Fruit fly (Drosophila melanogaster) whole organism, embryonic: ENCODE data around the gene Cep290.

ENCODE experiments used
- B-H2 ChIP-seq: fragments of 200-800 bp; sonication (Bioruptor generic); optimal IDR thresholded peaks from 2 replicates; lab custom pipeline; 2018; ENCODE audit warnings: missing biosample characterization, mild to moderate bottlenecking, missing genetic modification characterization
- CG10209 ChIP-seq: fragments of 200-800 bp; sonication (Bioruptor generic); optimal IDR thresholded peaks from 3 replicates; lab custom pipeline; 2017; ENCODE audit warnings: missing biosample characterization, mild to moderate bottlenecking, missing genetic modification characterization, missing genetic modification reagents
- CG1024 ChIP-seq: fragments of 200-800 bp; sonication (Bioruptor generic); IDR thresholded peaks from 2 replicates; pipeline ENCODE4 v1.3.6; 2022; ENCODE audit warnings: missing biosample characterization, missing genetic modification characterization
- CG10267 ChIP-seq: fragments of 200-800 bp; sonication (Bioruptor generic); optimal IDR thresholded peaks from 2 replicates; lab custom pipeline; 2018; ENCODE audit warnings: missing biosample characterization, mild to moderate bottlenecking, missing genetic modification characterization, moderate library complexity
- CG10431 ChIP-seq: fragments of 200-800 bp; sonication (Bioruptor generic); optimal IDR thresholded peaks from 3 replicates; lab custom pipeline; 2018; ENCODE audit warnings: missing biosample characterization, mild to moderate bottlenecking, missing genetic modification characterization
- CG10959 ChIP-seq: fragments of 200-800 bp; sonication (Bioruptor generic); IDR thresholded peaks from 2 replicates; pipeline ENCODE4 v1.3.6; 2022; ENCODE audit warnings: missing biosample characterization, missing genetic modification characterization
- CG11504 ChIP-seq: fragments of 200-800 bp; sonication (Bioruptor generic); optimal IDR thresholded peaks from 3 replicates; lab custom pipeline; 2019; ENCODE audit warnings: missing biosample characterization, mild to moderate bottlenecking, missing genetic modification characterization, moderate library complexity
- CG11695 ChIP-seq: fragments of 200-800 bp; sonication (Bioruptor generic); IDR thresholded peaks from 3 replicates; pipeline ENCODE4 v1.3.6; 2022; ENCODE audit warnings: missing biosample characterization, missing genetic modification characterization
- CG11696 ChIP-seq: fragments of 200-800 bp; sonication (Bioruptor generic); IDR thresholded peaks from 2 replicates; pipeline ENCODE4 v1.3.6; 2022; ENCODE audit warnings: missing biosample characterization, missing genetic modification characterization
- CG14014 ChIP-seq: fragments of 200-800 bp; sonication (Bioruptor generic); IDR thresholded peaks from 2 replicates; pipeline ENCODE4 v1.3.6; 2022; ENCODE audit warnings: missing biosample characterization, missing genetic modification characterization
- CG14050 ChIP-seq: fragments of 200-800 bp; sonication (Bioruptor generic); IDR thresholded peaks from 3 replicates; pipeline ENCODE4 v1.3.6; 2022; ENCODE audit warnings: missing biosample characterization, missing genetic modification characterization
- CG1647 ChIP-seq: fragments of 200-800 bp; sonication (Bioruptor generic); optimal IDR thresholded peaks from 3 replicates; lab custom pipeline; 2016; ENCODE audit warnings: missing biosample characterization, missing genetic modification characterization
- CG17186 ChIP-seq: fragments of 200-800 bp; sonication (Bioruptor generic); optimal IDR thresholded peaks from 3 replicates; lab custom pipeline; 2017; ENCODE audit warnings: missing biosample characterization, missing genetic modification reagents, missing genetic modification characterization
- CG2120 ChIP-seq: fragments of 200-800 bp; sonication (Bioruptor generic); optimal IDR thresholded peaks from 3 replicates; lab custom pipeline; 2016; ENCODE audit warnings: missing biosample characterization, missing genetic modification characterization
- CG2199 ChIP-seq: fragments of 200-800 bp; sonication (Bioruptor generic); IDR thresholded peaks from 3 replicates; pipeline ENCODE4 v1.3.6; 2022; ENCODE audit warnings: missing biosample characterization, missing genetic modification characterization
- CG2202 ChIP-seq: fragments of 200-800 bp; sonication (Bioruptor generic); optimal IDR thresholded peaks from 2 replicates; lab custom pipeline; 2018; ENCODE audit warnings: missing biosample characterization, mild to moderate bottlenecking, missing genetic modification characterization
- CG2889 ChIP-seq: fragments of 200-800 bp; sonication (Bioruptor generic); IDR thresholded peaks from 3 replicates; pipeline ENCODE4 v1.3.6; 2022; ENCODE audit warnings: missing biosample characterization, missing genetic modification characterization
- CG32772 ChIP-seq: fragments of 200-800 bp; sonication (Bioruptor generic); IDR thresholded peaks from 2 replicates; pipeline ENCODE4 v1.3.6; 2022; ENCODE audit warnings: missing biosample characterization, missing genetic modification characterization
- CG3838 ChIP-seq: fragments of 200-800 bp; sonication (Bioruptor generic); optimal IDR thresholded peaks from 3 replicates; lab custom pipeline; 2016; ENCODE audit warnings: missing biosample characterization, missing genetic modification characterization
- CG4360 ChIP-seq: fragments of 200-800 bp; sonication (Bioruptor generic); IDR thresholded peaks from 2 replicates; pipeline ENCODE4 v1.3.6; 2022; ENCODE audit warnings: missing biosample characterization, missing genetic modification characterization
- CG5245 ChIP-seq: fragments of 200-800 bp; sonication (Bioruptor generic); optimal IDR thresholded peaks from 3 replicates; lab custom pipeline; 2016; ENCODE audit warnings: missing biosample characterization, missing genetic modification characterization
- CG8478 ChIP-seq: fragments of >200 bp; optimal IDR thresholded peaks from 2 replicates; lab custom pipeline; 2018
- E2f2 ChIP-seq: fragments of 200-800 bp; sonication (Bioruptor generic); IDR thresholded peaks from 2 replicates; pipeline ENCODE4 v1.3.6; 2022; ENCODE audit warnings: missing biosample characterization, missing genetic modification characterization
- HLHmδ ChIP-seq: fragments of 200-800 bp; sonication (Bioruptor generic); optimal IDR thresholded peaks from 2 replicates; lab custom pipeline; 2018; ENCODE audit warnings: missing biosample characterization, mild to moderate bottlenecking, missing genetic modification characterization, moderate library complexity
- Mes4 ChIP-seq: fragments of 200-800 bp; sonication (Bioruptor generic); optimal IDR thresholded peaks from 2 replicates; lab custom pipeline; 2016; ENCODE audit warnings: missing biosample characterization, missing genetic modification characterization
- NC2α ChIP-seq: fragments of 200-800 bp; sonication (Bioruptor generic); optimal IDR thresholded peaks from 2 replicates; lab custom pipeline; 2016; ENCODE audit warnings: missing biosample characterization, missing genetic modification characterization
- Neu2 ChIP-seq: fragments of 200-800 bp; sonication (Bioruptor generic); optimal IDR thresholded peaks from 3 replicates; lab custom pipeline; 2016; ENCODE audit warnings: missing biosample characterization, missing genetic modification characterization, borderline replicate concordance
- Nf-YC ChIP-seq: fragments of 200-800 bp; optimal IDR thresholded peaks from 3 replicates; lab custom pipeline; 2019; ENCODE audit warnings: missing biosample characterization, mild to moderate bottlenecking, missing genetic modification characterization, moderate library complexity
- Pdp1 ChIP-seq, 2 experiments: fragments of 200-800 bp; sonication (Bioruptor generic); optimal IDR thresholded peaks; 3 replicates each; lab custom pipeline; 2016; ENCODE audit warnings: missing biosample characterization in 2 of 2, missing genetic modification characterization in 2 of 2, mild to moderate bottlenecking in 1 of 2, moderate library complexity in 1 of 2
- Ptx1 ChIP-seq: fragments of 200-800 bp; sonication (Bioruptor generic); IDR thresholded peaks from 2 replicates; pipeline ENCODE4 v1.3.6; 2022; ENCODE audit warnings: missing biosample characterization, missing genetic modification characterization
- Spps ChIP-seq: fragments of 200-800 bp; sonication (Bioruptor generic); optimal IDR thresholded peaks from 2 replicates; lab custom pipeline; 2018; ENCODE audit warnings: missing biosample characterization, mild to moderate bottlenecking, missing genetic modification characterization
- Tbp ChIP-seq: fragments of >200 bp; optimal IDR thresholded peaks from 2 replicates; lab custom pipeline; 2018; ENCODE audit warnings: missing biosample characterization, missing genetic modification characterization
- bcd ChIP-seq: fragments of 200-800 bp; sonication (Bioruptor generic); optimal IDR thresholded peaks from 2 replicates; lab custom pipeline; 2017; ENCODE audit warnings: missing biosample characterization, mild to moderate bottlenecking, missing genetic modification characterization
- cg ChIP-seq: fragments of 200-800 bp; sonication (Bioruptor generic); optimal IDR thresholded peaks from 3 replicates; lab custom pipeline; 2019; ENCODE audit warnings: missing biosample characterization, mild to moderate bottlenecking, missing genetic modification characterization, moderate library complexity
- chm ChIP-seq: fragments of 200-800 bp; sonication (Bioruptor generic); IDR thresholded peaks from 2 replicates; pipeline ENCODE4 v1.3.6; 2022; ENCODE audit warnings: missing biosample characterization, missing genetic modification characterization
- crc ChIP-seq: fragments of 200-800 bp; sonication (Bioruptor generic); optimal IDR thresholded peaks from 2 replicates; lab custom pipeline; 2016; ENCODE audit warnings: missing biosample characterization, missing genetic modification characterization
- dmrt11E ChIP-seq: fragments of 200-800 bp; sonication (Bioruptor generic); optimal IDR thresholded peaks from 3 replicates; lab custom pipeline; 2018; ENCODE audit warnings: missing biosample characterization, mild to moderate bottlenecking, missing genetic modification characterization, moderate library complexity
- ftz-f1 ChIP-seq: fragments of 200-800 bp; sonication (Bioruptor generic); optimal IDR thresholded peaks from 2 replicates; lab custom pipeline; 2016; ENCODE audit warnings: missing biosample characterization, missing genetic modification characterization
- gcm ChIP-seq: fragments of 200-800 bp; sonication (Bioruptor generic); optimal IDR thresholded peaks from 2 replicates; lab custom pipeline; 2019; ENCODE audit warnings: missing biosample characterization, mild to moderate bottlenecking, missing genetic modification characterization, moderate library complexity
- h ChIP-seq: fragments of >200 bp; optimal IDR thresholded peaks from 2 replicates; lab custom pipeline; 2017
- lov ChIP-seq, 2 experiments: fragments of 200-800 bp in 1 of 2; fragments of >200 bp in 1 of 2; sonication (Bioruptor generic) in 1 of 2; IDR thresholded peaks in 1 of 2; optimal IDR thresholded peaks in 1 of 2; 2 replicates in 1 of 2; 3 replicates in 1 of 2; pipeline versions ENCODE4 v1.3.6 to Lab custom; 2017 to 2022; ENCODE audit warnings: missing biosample characterization in 1 of 2, missing genetic modification characterization in 1 of 2
- luna ChIP-seq: fragments of 200-800 bp; sonication (Bioruptor generic); optimal IDR thresholded peaks from 2 replicates; lab custom pipeline; 2016; ENCODE audit warnings: missing biosample characterization, missing genetic modification characterization
- psq ChIP-seq: fragments of 200-800 bp; sonication (Bioruptor generic); optimal IDR thresholded peaks from 2 replicates; lab custom pipeline; 2017; ENCODE audit warnings: missing biosample characterization, missing genetic modification characterization
- ranshi ChIP-seq: fragments of 200-800 bp; sonication (Bioruptor generic); IDR thresholded peaks from 2 replicates; pipeline ENCODE4 v1.3.6; 2022; ENCODE audit warnings: missing biosample characterization, missing genetic modification characterization
- sens ChIP-seq: fragments of 200-800 bp; sonication (Bioruptor generic); peaks from one replicate; lab custom pipeline; 2016; ENCODE audit warnings: missing biosample characterization, missing genetic modification characterization
- shn ChIP-seq: fragments of 200-800 bp; sonication (Bioruptor generic); optimal IDR thresholded peaks from 3 replicates; lab custom pipeline; 2016; ENCODE audit warnings: missing biosample characterization, missing genetic modification characterization
- sim ChIP-seq: fragments of 200-800 bp; sonication (Bioruptor generic); IDR thresholded peaks from 2 replicates; pipeline ENCODE4 v1.3.6; 2022; ENCODE audit warnings: missing biosample characterization, missing genetic modification characterization
- ssp ChIP-seq: fragments of 200-800 bp; sonication (Bioruptor generic); IDR thresholded peaks from 2 replicates; pipeline ENCODE4 v1.3.6; 2022; ENCODE audit warnings: missing biosample characterization, missing genetic modification characterization
- tap ChIP-seq: fragments of 200-800 bp; optimal IDR thresholded peaks from 3 replicates; lab custom pipeline; 2019; ENCODE audit warnings: missing biosample characterization, mild to moderate bottlenecking, missing genetic modification characterization, moderate library complexity
- vfl ChIP-seq: fragments of 200-800 bp; sonication (Bioruptor generic); optimal IDR thresholded peaks from 2 replicates; lab custom pipeline; 2016; ENCODE audit warnings: missing biosample characterization, missing genetic modification characterization
- vnd ChIP-seq: fragments of 200-800 bp; sonication (Bioruptor generic); IDR thresholded peaks from 3 replicates; pipeline ENCODE4 v1.3.6; 2022; ENCODE audit warnings: missing biosample characterization, missing genetic modification characterization; ENCODE audit not compliant: partially characterized antibody

Gene Cep290

DNA sequence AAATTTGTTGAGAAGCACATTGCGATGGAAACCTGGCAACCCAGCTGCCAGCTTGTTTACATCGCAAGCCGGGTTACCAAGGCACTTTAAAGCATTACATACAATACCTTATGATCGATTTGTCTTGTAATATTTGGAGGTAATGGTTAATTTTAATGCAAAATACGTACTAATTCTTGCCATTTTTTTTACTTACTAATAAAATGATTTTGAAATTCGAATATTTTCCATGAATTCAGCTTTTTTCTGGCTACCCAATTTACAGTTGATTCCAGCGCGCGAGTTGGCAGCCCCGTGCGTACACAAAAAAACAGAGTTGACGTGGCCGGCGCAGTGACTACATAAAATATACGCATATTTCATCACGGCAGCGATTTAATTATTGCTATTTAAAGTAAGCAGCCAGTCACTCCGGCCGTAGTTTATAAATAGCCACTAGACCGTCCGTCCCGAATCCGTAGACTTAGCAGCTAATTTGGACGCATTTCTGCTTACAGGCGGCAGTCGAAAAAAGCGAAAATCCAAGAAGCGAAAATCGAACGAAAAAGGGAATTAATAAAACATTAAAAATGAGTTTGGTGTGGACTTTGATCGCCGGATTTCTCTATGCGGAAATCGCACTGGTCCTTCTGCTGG, 6.1 kb upstream of the Cep290 start, which contains the start of the genes CG13901 and CG13887 (continued):
- TF ChIP-seq ftz-f1 (GFP tag; lab: Kevin White, UChicago) (peak; percentile 61), CG1024 (GFP tag; lab: Robert Waterston, UW) (0 out of 2 replicates have a peak, but pooled peaks have one; percentile 12), CG11504 (peak; percentile 91), CG10209 (GFP tag; lab: Kevin White, UChicago) (peak; percentile 89), dmrt11E (peak; percentile 86), CG5245 (peak; percentile 72), psq (GFP tag; lab: Kevin White, UChicago) (peak; percentile 80), gcm (GFP tag; lab: Kevin White, UChicago) (peak; percentile 83), CG10959 (GFP tag; lab: Robert Waterston, UW) (peak; percentile 69), bcd (GFP tag; lab: Kevin White, UChicago) (peak; percentile 90), Mes4 (GFP tag; lab: Kevin White, UChicago) (peak; percentile 75), Neu2 (peak; percentile 25), CG1647 (GFP tag; lab: Kevin White, UChicago) (peak; percentile 88), Tbp (GFP tag; lab: Kevin White, UChicago) (no peak), CG32772 (GFP tag; lab: Robert Waterston, UW) (peak; percentile 83), ranshi (peak; percentile 86), shn (GFP tag; lab: Kevin White, UChicago) (peak; percentile 93), sim (GFP tag; lab: Robert Waterston, UW) (no peak; the same call in 1 of the 2 replicates), CG10431 (peak; percentile 33), h (lab: Kevin White, UChicago) (no peak), HLHmδ (GFP tag; lab: Kevin White, UChicago) (no peak), CG3838 (GFP tag; lab: Kevin White, UChicago) (peak; percentile 63), Spps (tag; lab: Kevin White, UChicago) (peak; percentile 78), luna (GFP tag; lab: Kevin White, UChicago) (peak; percentile 83), CG14014 (peak; percentile 92), CG8478 (lab: Kevin White, UChicago) (no peak), CG2120 (peak; percentile 97), CG2202 (tag; lab: Kevin White, UChicago) (peak; percentile 78), vfl (peak; percentile 91), CG11695 (GFP tag; lab: Robert Waterston, UW) (peak; percentile 84), vnd (GFP tag; lab: Robert Waterston, UW) (0 out of 3 replicates have a peak, but pooled peaks have one; percentile 32), Pdp1 (GFP tag; optimal IDR thresholded peaks at IDR 0.05; lab: Kevin White, UChicago) (peak; percentile 84 to 95), CG14050 (peak; percentile 73; the same call in 2 of the 3 replicates), B-H2 (GFP tag; lab: Kevin White, UChicago) (peak; percentile 93), cg (GFP tag; lab: Kevin White, UChicago) (no peak), CG10267 (tag; lab: Kevin White, UChicago) (peak; percentile 77), lov (optimal IDR thresholded peaks at IDR 0.05; lab: Kevin White, UChicago) (no peak), lov (GFP tag; IDR thresholded peaks at IDR 0.05; lab: Robert Waterston, UW) (peak; percentile 79; the same call in 1 of the 3 replicates), Nf-YC (tag; lab: Kevin White, UChicago) (peak; percentile 83), ssp (GFP tag; lab: Robert Waterston, UW) (peak; percentile 76), CG4360 (GFP tag; lab: Robert Waterston, UW) (no peak), NC2α (peak; percentile 78), tap (tag; lab: Kevin White, UChicago) (peak; percentile 66), sens (GFP tag; lab: Kevin White, UChicago) (peak; percentile 99), CG17186 (GFP tag; lab: Kevin White, UChicago) (peak; percentile 96), CG2889 (GFP tag; lab: Robert Waterston, UW) (peak; percentile 80), chm (GFP tag; lab: Robert Waterston, UW) (peak; percentile 84), CG2199 (0 out of 3 replicates have a peak, but pooled peaks have one; percentile 22), Ptx1 (GFP tag; lab: Robert Waterston, UW) (peak; percentile 90), crc (peak; percentile 79), CG11696 (GFP tag; lab: Robert Waterston, UW) (peak; percentile 76), E2f2 (GFP tag; lab: Robert Waterston, UW) (peak; percentile 81)
